Fruit fly (Drosophila melanogaster) whole organism, embryonic: ENCODE results near the gene mRpL3.
A peak's percentile ranks its signal among the peaks of the same experiment; 100 is the strongest.

Source experiments
- Atf-2 ChIP-seq: fragments of 200-800 bp; sonication (Bioruptor generic); optimal IDR thresholded peaks from 2 replicates; lab custom pipeline; 2016; ENCODE audit warnings: missing biosample characterization, missing genetic modification characterization
- Bdp1 ChIP-seq: fragments of 200-800 bp; sonication (Bioruptor generic); optimal IDR thresholded peaks from 3 replicates; lab custom pipeline; 2016; ENCODE audit warnings: missing biosample characterization, missing genetic modification characterization
- BtbVII ChIP-seq: fragments of 200-800 bp; sonication (Bioruptor generic); optimal IDR thresholded peaks from 3 replicates; lab custom pipeline; 2017; ENCODE audit warnings: missing biosample characterization, mild to moderate bottlenecking, missing genetic modification characterization
- CG11398 ChIP-seq: fragments of 200-800 bp; sonication (Bioruptor generic); optimal IDR thresholded peaks from 2 replicates; lab custom pipeline; 2016; ENCODE audit warnings: missing biosample characterization, missing genetic modification characterization
- CG12659 ChIP-seq: fragments of 200-800 bp; sonication (Bioruptor generic); optimal IDR thresholded peaks from 3 replicates; lab custom pipeline; 2017; ENCODE audit warnings: mild to moderate bottlenecking, missing biosample characterization, missing genetic modification reagents, missing genetic modification characterization
- CG12942 ChIP-seq: fragments of 200-800 bp; sonication (Bioruptor generic); optimal IDR thresholded peaks from 3 replicates; lab custom pipeline; 2016; ENCODE audit warnings: missing biosample characterization, missing genetic modification characterization
- CG14667 ChIP-seq: fragments of 200-800 bp; sonication (Bioruptor generic); IDR thresholded peaks from 2 replicates; pipeline ENCODE4 v1.3.6; 2022; ENCODE audit warnings: missing biosample characterization, missing genetic modification characterization
- CG15011 ChIP-seq: fragments of 200-800 bp; sonication (Bioruptor generic); optimal IDR thresholded peaks from 3 replicates; lab custom pipeline; 2018; ENCODE audit warnings: missing biosample characterization, mild to moderate bottlenecking, missing genetic modification characterization
- CG17802 ChIP-seq: fragments of 200-800 bp; sonication (Bioruptor generic); optimal IDR thresholded peaks from 2 replicates; lab custom pipeline; 2018; ENCODE audit warnings: missing biosample characterization, mild to moderate bottlenecking, missing genetic modification characterization, moderate library complexity
- CG2202 ChIP-seq: fragments of 200-800 bp; sonication (Bioruptor generic); optimal IDR thresholded peaks from 2 replicates; lab custom pipeline; 2018; ENCODE audit warnings: missing biosample characterization, mild to moderate bottlenecking, missing genetic modification characterization
- CG32772 ChIP-seq: fragments of 200-800 bp; sonication (Bioruptor generic); IDR thresholded peaks from 2 replicates; pipeline ENCODE4 v1.3.6; 2022; ENCODE audit warnings: missing biosample characterization, missing genetic modification characterization
- CG4282 ChIP-seq: fragments of 200-800 bp; sonication (Bioruptor generic); optimal IDR thresholded peaks from 2 replicates; lab custom pipeline; 2016; ENCODE audit warnings: missing biosample characterization, missing genetic modification characterization
- CG4617 ChIP-seq: fragments of 200-800 bp; sonication (Bioruptor generic); optimal IDR thresholded peaks from 3 replicates; lab custom pipeline; 2016; ENCODE audit warnings: missing biosample characterization, missing genetic modification characterization, borderline replicate concordance
- CG4820 ChIP-seq: fragments of 200-800 bp; sonication (Bioruptor generic); optimal IDR thresholded peaks from 3 replicates; lab custom pipeline; 2016; ENCODE audit warnings: missing biosample characterization, missing genetic modification characterization
- CG5245 ChIP-seq: fragments of 200-800 bp; sonication (Bioruptor generic); optimal IDR thresholded peaks from 3 replicates; lab custom pipeline; 2016; ENCODE audit warnings: missing biosample characterization, missing genetic modification characterization
- CG5953 ChIP-seq: fragments of 200-800 bp; sonication (Bioruptor generic); IDR thresholded peaks from 2 replicates; pipeline ENCODE4 v1.3.6; 2022; ENCODE audit warnings: missing biosample characterization, missing genetic modification characterization
- CG6654 ChIP-seq: fragments of 200-800 bp; sonication (Bioruptor generic); optimal IDR thresholded peaks from 2 replicates; lab custom pipeline; 2017; ENCODE audit warnings: missing biosample characterization, mild to moderate bottlenecking, missing genetic modification characterization
- CG6791 ChIP-seq: fragments of 200-800 bp; sonication (Bioruptor generic); IDR thresholded peaks from 3 replicates; pipeline ENCODE4 v1.3.6; 2022; ENCODE audit warnings: missing biosample characterization, missing genetic modification characterization; ENCODE audit not compliant: partially characterized antibody
- CG7987 ChIP-seq: fragments of 200-800 bp; sonication (Bioruptor generic); optimal IDR thresholded peaks from 2 replicates; lab custom pipeline; 2018; ENCODE audit warnings: missing biosample characterization, mild to moderate bottlenecking, missing genetic modification characterization, moderate library complexity
- CG8281 ChIP-seq: fragments of 200-800 bp; sonication (Bioruptor generic); optimal IDR thresholded peaks from 2 replicates; lab custom pipeline; 2018; ENCODE audit warnings: missing biosample characterization, mild to moderate bottlenecking, missing genetic modification characterization, moderate library complexity
- CTCF ChIP-seq: fragments of 200-800 bp; sonication (Bioruptor generic); optimal IDR thresholded peaks from 2 replicates; lab custom pipeline; 2017; ENCODE audit warnings: missing biosample characterization, mild to moderate bottlenecking, missing genetic modification characterization, moderate library complexity
- D19B ChIP-seq: fragments of 200-800 bp; sonication (Bioruptor generic); optimal IDR thresholded peaks from 2 replicates; lab custom pipeline; 2017; ENCODE audit warnings: missing biosample characterization, mild to moderate bottlenecking, missing genetic modification characterization
- E2f2 ChIP-seq: fragments of 200-800 bp; sonication (Bioruptor generic); IDR thresholded peaks from 2 replicates; pipeline ENCODE4 v1.3.6; 2022; ENCODE audit warnings: missing biosample characterization, missing genetic modification characterization
- ERR ChIP-seq: fragments of 200-800 bp; sonication (Bioruptor generic); optimal IDR thresholded peaks from 2 replicates; lab custom pipeline; 2016; ENCODE audit warnings: missing biosample characterization, missing genetic modification characterization
- Elba2 ChIP-seq: fragments of 200-800 bp; sonication (Bioruptor generic); optimal IDR thresholded peaks from 3 replicates; lab custom pipeline; 2016; ENCODE audit warnings: missing biosample characterization, missing genetic modification characterization
- Ets97D ChIP-seq: fragments of 200-800 bp; sonication (Bioruptor generic); optimal IDR thresholded peaks from 3 replicates; lab custom pipeline; 2016; ENCODE audit warnings: missing biosample characterization, missing genetic modification characterization
- HmgZ ChIP-seq: fragments of 200-800 bp; sonication (Bioruptor generic); optimal IDR thresholded peaks from 2 replicates; lab custom pipeline; 2018; ENCODE audit warnings: missing biosample characterization, mild to moderate bottlenecking, missing genetic modification characterization
- MTF-1 ChIP-seq: fragments of 200-800 bp; sonication (Bioruptor generic); optimal IDR thresholded peaks from 2 replicates; lab custom pipeline; 2018; ENCODE audit warnings: missing biosample characterization, mild to moderate bottlenecking, missing genetic modification characterization, borderline replicate concordance
- Oli ChIP-seq: fragments of 200-800 bp; sonication (Bioruptor generic); optimal IDR thresholded peaks from 2 replicates; lab custom pipeline; 2018; ENCODE audit warnings: missing biosample characterization, mild to moderate bottlenecking, missing genetic modification characterization, moderate library complexity
- PHDP ChIP-seq: fragments of 200-800 bp; sonication (Bioruptor generic); optimal IDR thresholded peaks from 3 replicates; lab custom pipeline; 2018; ENCODE audit warnings: missing biosample characterization, mild to moderate bottlenecking, missing genetic modification characterization, moderate library complexity
- Scr ChIP-seq: fragments of 200-800 bp; sonication (Bioruptor generic); IDR thresholded peaks from 2 replicates; pipeline ENCODE4 v1.3.6; 2022; ENCODE audit warnings: missing biosample characterization, missing genetic modification characterization; ENCODE audit not compliant: partially characterized antibody
- Sox102F ChIP-seq: fragments of 200-800 bp; sonication (Bioruptor generic); optimal IDR thresholded peaks from 2 replicates; lab custom pipeline; 2018; ENCODE audit warnings: missing biosample characterization, mild to moderate bottlenecking, missing genetic modification characterization, moderate library complexity
- YL-1 ChIP-seq: fragments of 200-800 bp; sonication (Bioruptor generic); optimal IDR thresholded peaks from 3 replicates; lab custom pipeline; 2017; ENCODE audit warnings: missing biosample characterization, mild to moderate bottlenecking, missing genetic modification characterization
- ara ChIP-seq: fragments of 200-800 bp; sonication (Bioruptor generic); IDR thresholded peaks from 2 replicates; pipeline ENCODE4 v1.3.6; 2022; ENCODE audit warnings: missing biosample characterization, missing genetic modification characterization
- bigmax ChIP-seq: fragments of 200-800 bp; sonication (Bioruptor generic); optimal IDR thresholded peaks from 2 replicates; lab custom pipeline; 2018; ENCODE audit warnings: missing biosample characterization, mild to moderate bottlenecking, missing genetic modification characterization
- cad ChIP-seq: fragments of >200 bp; optimal IDR thresholded peaks from 2 replicates; lab custom pipeline; 2017; ENCODE audit warnings: missing biosample characterization, missing genetic modification characterization
- danr ChIP-seq: fragments of 200-800 bp; sonication (Bioruptor generic); IDR thresholded peaks from 2 replicates; pipeline ENCODE4 v1.3.6; 2022; ENCODE audit warnings: missing biosample characterization, missing genetic modification characterization
- dimm ChIP-seq: fragments of 200-800 bp; sonication (Bioruptor generic); IDR thresholded peaks from 2 replicates; pipeline ENCODE4 v1.3.6; 2022; ENCODE audit warnings: missing biosample characterization, missing genetic modification characterization
- dm ChIP-seq: fragments of 200-800 bp; sonication (Bioruptor generic); optimal IDR thresholded peaks from 3 replicates; lab custom pipeline; 2016; ENCODE audit warnings: missing biosample characterization, missing genetic modification characterization
- exex ChIP-seq: fragments of 200-800 bp; sonication (Bioruptor generic); optimal IDR thresholded peaks from 4 replicates; lab custom pipeline; 2018; ENCODE audit warnings: missing biosample characterization, mild to moderate bottlenecking, missing genetic modification characterization, moderate library complexity
- fd102C ChIP-seq: fragments of 200-800 bp; sonication (Bioruptor generic); optimal IDR thresholded peaks from 2 replicates; lab custom pipeline; 2018; ENCODE audit warnings: missing biosample characterization, mild to moderate bottlenecking, missing genetic modification characterization, moderate library complexity
- fu2 ChIP-seq: fragments of 200-800 bp; sonication (Bioruptor generic); optimal IDR thresholded peaks from 2 replicates; lab custom pipeline; 2016; ENCODE audit warnings: missing biosample characterization, missing genetic modification characterization
- gfzf ChIP-seq: fragments of 200-800 bp; sonication (Bioruptor generic); optimal IDR thresholded peaks from 2 replicates; lab custom pipeline; 2016; ENCODE audit warnings: missing biosample characterization, mild to moderate bottlenecking, missing genetic modification characterization, moderate library complexity
- insv ChIP-seq, 2 experiments: fragments of 200-800 bp; sonication (Bioruptor generic); optimal IDR thresholded peaks; 3 replicates each; lab custom pipeline; 2016 to 2018; ENCODE audit warnings: missing biosample characterization in 2 of 2, missing genetic modification characterization in 2 of 2
- lilli ChIP-seq: fragments of 200-800 bp; sonication (Bioruptor generic); optimal IDR thresholded peaks from 3 replicates; lab custom pipeline; 2016; ENCODE audit warnings: missing biosample characterization, missing genetic modification characterization
- otp ChIP-seq: fragments of 200-800 bp; sonication (Bioruptor generic); IDR thresholded peaks from 3 replicates; pipeline ENCODE4, ENCODE4 v1.3.6; 2022; ENCODE audit warnings: missing biosample characterization, missing genetic modification characterization
- pzg ChIP-seq: fragments of 200-800 bp; sonication (Bioruptor generic); optimal IDR thresholded peaks from 3 replicates; lab custom pipeline; 2018; ENCODE audit warnings: missing biosample characterization, mild to moderate bottlenecking, missing genetic modification characterization, moderate library complexity
- rib ChIP-seq: fragments of 200-800 bp; sonication (Bioruptor generic); IDR thresholded peaks from 2 replicates; pipeline ENCODE4 v1.3.6; 2022; ENCODE audit warnings: missing biosample characterization, missing genetic modification characterization
- run ChIP-seq: fragments of 200-800 bp; sonication (Bioruptor generic); optimal IDR thresholded peaks from 3 replicates; lab custom pipeline; 2018; ENCODE audit warnings: missing biosample characterization, mild to moderate bottlenecking, missing genetic modification characterization
- schlank ChIP-seq: fragments of 200-800 bp; sonication (Bioruptor generic); optimal IDR thresholded peaks from 2 replicates; lab custom pipeline; 2018; ENCODE audit warnings: missing biosample characterization, mild to moderate bottlenecking, missing genetic modification characterization
- slbo ChIP-seq: fragments of 200-800 bp; sonication (Bioruptor generic); IDR thresholded peaks from 2 replicates; pipeline ENCODE4 v1.3.6; 2022; ENCODE audit warnings: missing biosample characterization, missing genetic modification characterization
- stwl ChIP-seq: fragments of 200-800 bp; sonication (Bioruptor generic); optimal IDR thresholded peaks from 3 replicates; lab custom pipeline; 2018; ENCODE audit warnings: missing biosample characterization, mild to moderate bottlenecking, missing genetic modification characterization, moderate library complexity

Gene mRpL3

dm6 chrX:15762723-15763122, 1.7 kb downstream of the mRpL3 start, which contains the start of gene Polr3A (continued):
- TF ChIP-seq CG14667: no peak
- no peak for TF ChIP-seq cad
- peak; percentile 62 for TF ChIP-seq Scr (GFP tag; lab: Robert Waterston, UW)
- no peak for TF ChIP-seq BtbVII (GFP tag; lab: Kevin White, UChicago)
- TF ChIP-seq lilli (GFP tag; lab: Kevin White, UChicago): no peak
- TF ChIP-seq D19B (GFP tag; lab: Kevin White, UChicago): no peak
- TF ChIP-seq fd102C: no peak
- TF ChIP-seq dimm (GFP tag; lab: Robert Waterston, UW): no peak
- TF ChIP-seq dm (GFP tag; lab: Kevin White, UChicago): peak; percentile 27
- TF ChIP-seq CG4617 (GFP tag; lab: Kevin White, UChicago): peak; percentile 29
- no peak for TF ChIP-seq Sox102F
- no peak for TF ChIP-seq CG6654 (GFP tag; lab: Kevin White, UChicago)
- no peak for TF ChIP-seq CG5245 (GFP tag; lab: Kevin White, UChicago)
- TF ChIP-seq MTF-1 (GFP tag; lab: Kevin White, UChicago): no peak
- TF ChIP-seq CG4820 (GFP tag; lab: Kevin White, UChicago): no peak
- no peak for TF ChIP-seq CTCF (GFP tag; lab: Kevin White, UChicago)
- TF ChIP-seq slbo (GFP tag; lab: Robert Waterston, UW): no peak
- TF ChIP-seq E2f2 (GFP tag; lab: Robert Waterston, UW): peak; percentile 78
- peak; percentile 63 for TF ChIP-seq pzg (GFP tag; lab: Kevin White, UChicago)
- peak; percentile 96 for TF ChIP-seq Elba2 (GFP tag; lab: Kevin White, UChicago)
- TF ChIP-seq ara: no peak
- no peak for TF ChIP-seq CG4282 (GFP tag; lab: Kevin White, UChicago)
- TF ChIP-seq ERR (GFP tag; lab: Kevin White, UChicago): no peak
- TF ChIP-seq PHDP (tag; lab: Kevin White, UChicago): no peak
- no peak for TF ChIP-seq CG8281 (tag; lab: Kevin White, UChicago)
- peak; percentile 29 for TF ChIP-seq Ets97D (GFP tag; lab: Kevin White, UChicago)
- TF ChIP-seq CG11398 (GFP tag; lab: Kevin White, UChicago): no peak
- TF ChIP-seq Oli (tag; lab: Kevin White, UChicago): no peak
- TF ChIP-seq CG7987: no peak
- TF ChIP-seq gfzf (GFP tag; lab: Kevin White, UChicago): peak; percentile 67
- TF ChIP-seq HmgZ (tag; lab: Kevin White, UChicago): peak; percentile 11
- TF ChIP-seq exex (tag; lab: Kevin White, UChicago): no peak
- TF ChIP-seq CG32772 (GFP tag; lab: Robert Waterston, UW): no peak
- TF ChIP-seq rib (GFP tag; lab: Robert Waterston, UW): no peak
- TF ChIP-seq CG6791 (GFP tag; lab: Robert Waterston, UW): peak; percentile 73; the same call in 2 of the 3 replicates
- TF ChIP-seq CG15011: no peak
- no peak for TF ChIP-seq CG17802
- TF ChIP-seq Bdp1 (GFP tag; lab: Kevin White, UChicago): no peak
- TF ChIP-seq bigmax (GFP tag; lab: Kevin White, UChicago): no peak
- no peak for TF ChIP-seq run (tag; lab: Kevin White, UChicago)
- no peak for TF ChIP-seq CG12942 (GFP tag; lab: Kevin White, UChicago)
- no peak for TF ChIP-seq Atf-2 (GFP tag; lab: Kevin White, UChicago)
- TF ChIP-seq fu2: no peak
- TF ChIP-seq CG12659 (GFP tag; lab: Kevin White, UChicago): peak; percentile 51
- peak; percentile 48 for TF ChIP-seq stwl
- no peak for TF ChIP-seq otp
- no peak for TF ChIP-seq CG5953 (GFP tag; lab: Robert Waterston, UW)
- no peak for TF ChIP-seq schlank (tag; lab: Kevin White, UChicago)
- no peak for TF ChIP-seq danr
- peak; percentile 89 to 99 for TF ChIP-seq insv (GFP tag; optimal IDR thresholded peaks at IDR 0.05; lab: Kevin White, UChicago)
- TF ChIP-seq YL-1 (GFP tag; lab: Kevin White, UChicago): peak; percentile 5
- no peak for TF ChIP-seq CG2202 (tag; lab: Kevin White, UChicago)
